Fruit fly (Drosophila melanogaster) whole organism, embryonic: ENCODE measurements around the gene CG6983.

Source experiments
- Abd-B ChIP-seq: fragments of 200-800 bp; sonication (Bioruptor generic); optimal IDR thresholded peaks from 2 replicates; lab custom pipeline; 2018; ENCODE audit warnings: missing biosample characterization, mild to moderate bottlenecking, missing genetic modification characterization, moderate library complexity
- Ada2b ChIP-seq: fragments of 200-800 bp; sonication (Bioruptor generic); IDR thresholded peaks from 2 replicates; pipeline ENCODE4 v1.3.6; 2022; ENCODE audit warnings: missing biosample characterization, missing genetic modification characterization
- Bgb ChIP-seq: fragments of 200-800 bp; sonication (Bioruptor generic); IDR thresholded peaks from 2 replicates; pipeline ENCODE4 v1.3.6; 2022; ENCODE audit warnings: missing biosample characterization, missing genetic modification characterization; ENCODE audit not compliant: partially characterized antibody
- CG1024 ChIP-seq: fragments of 200-800 bp; sonication (Bioruptor generic); IDR thresholded peaks from 2 replicates; pipeline ENCODE4 v1.3.6; 2022; ENCODE audit warnings: missing biosample characterization, missing genetic modification characterization
- CG10267 ChIP-seq: fragments of 200-800 bp; sonication (Bioruptor generic); optimal IDR thresholded peaks from 2 replicates; lab custom pipeline; 2018; ENCODE audit warnings: missing biosample characterization, mild to moderate bottlenecking, missing genetic modification characterization, moderate library complexity
- CG10979 ChIP-seq: fragments of 200-800 bp; sonication (Bioruptor generic); optimal IDR thresholded peaks from 2 replicates; lab custom pipeline; 2018; ENCODE audit warnings: missing biosample characterization, mild to moderate bottlenecking, missing genetic modification characterization, moderate library complexity
- CG11093 ChIP-seq: fragments of 200-800 bp; sonication (Bioruptor generic); IDR thresholded peaks from 3 replicates; pipeline ENCODE4 v1.3.6; 2022; ENCODE audit warnings: missing biosample characterization, missing genetic modification characterization
- CG13424 ChIP-seq: fragments of 200-800 bp; sonication (Bioruptor generic); optimal IDR thresholded peaks from 2 replicates; lab custom pipeline; 2019; ENCODE audit warnings: missing biosample characterization, mild to moderate bottlenecking, missing genetic modification characterization, moderate library complexity
- CG14014 ChIP-seq: fragments of 200-800 bp; sonication (Bioruptor generic); IDR thresholded peaks from 2 replicates; pipeline ENCODE4 v1.3.6; 2022; ENCODE audit warnings: missing biosample characterization, missing genetic modification characterization
- CG15269 ChIP-seq: fragments of 200-800 bp; sonication (Bioruptor generic); optimal IDR thresholded peaks from 2 replicates; lab custom pipeline; 2018; ENCODE audit warnings: missing biosample characterization, mild to moderate bottlenecking, missing genetic modification characterization, moderate library complexity
- CG16779 ChIP-seq: fragments of 200-800 bp; sonication (Bioruptor generic); IDR thresholded peaks from 2 replicates; pipeline ENCODE4 v1.3.6; 2022; ENCODE audit warnings: missing biosample characterization, missing genetic modification characterization
- CG17912 ChIP-seq: fragments of 200-800 bp; sonication (Bioruptor generic); optimal IDR thresholded peaks from 2 replicates; lab custom pipeline; 2018; ENCODE audit warnings: missing biosample characterization, mild to moderate bottlenecking, missing genetic modification characterization
- CG1832 ChIP-seq: fragments of 200-800 bp; sonication (Bioruptor generic); optimal IDR thresholded peaks from 2 replicates; lab custom pipeline; 2017; ENCODE audit warnings: missing biosample characterization, mild to moderate bottlenecking, missing genetic modification characterization, inconsistent platforms
- CG18476 ChIP-seq: fragments of 200-800 bp; sonication (Bioruptor generic); optimal IDR thresholded peaks from 2 replicates; lab custom pipeline; 2016; ENCODE audit warnings: missing biosample characterization, mild to moderate bottlenecking, missing genetic modification characterization
- CG2129 ChIP-seq: fragments of 200-800 bp; sonication (Bioruptor generic); IDR thresholded peaks from 2 replicates; pipeline ENCODE4 v1.3.6; 2022; ENCODE audit warnings: missing biosample characterization, missing genetic modification characterization; ENCODE audit not compliant: partially characterized antibody
- CG30020 ChIP-seq: fragments of 200-800 bp; optimal IDR thresholded peaks from 2 replicates; lab custom pipeline; 2019; ENCODE audit warnings: missing biosample characterization, mild to moderate bottlenecking, missing genetic modification characterization, moderate library complexity
- CG31224 ChIP-seq: fragments of 200-800 bp; sonication (Bioruptor generic); IDR thresholded peaks from 2 replicates; pipeline ENCODE4 v1.3.6; 2022; ENCODE audit warnings: missing biosample characterization, missing genetic modification characterization
- CG31365 ChIP-seq: fragments of 200-800 bp; sonication (Bioruptor generic); optimal IDR thresholded peaks from 2 replicates; lab custom pipeline; 2018; ENCODE audit warnings: missing biosample characterization, mild to moderate bottlenecking, missing genetic modification characterization
- CG33213 ChIP-seq: fragments of 200-800 bp; sonication (Bioruptor generic); optimal IDR thresholded peaks from 3 replicates; lab custom pipeline; 2016; ENCODE audit warnings: missing biosample characterization, missing genetic modification characterization
- CG34376 ChIP-seq: fragments of 200-800 bp; sonication (Bioruptor generic); optimal IDR thresholded peaks from 2 replicates; lab custom pipeline; 2018; ENCODE audit warnings: missing biosample characterization, mild to moderate bottlenecking, missing genetic modification characterization
- CG4360 ChIP-seq: fragments of 200-800 bp; sonication (Bioruptor generic); IDR thresholded peaks from 2 replicates; pipeline ENCODE4 v1.3.6; 2022; ENCODE audit warnings: missing biosample characterization, missing genetic modification characterization
- CG7745 ChIP-seq: fragments of 200-800 bp; sonication (Bioruptor generic); optimal IDR thresholded peaks from 2 replicates; lab custom pipeline; 2018; ENCODE audit warnings: missing biosample characterization, mild to moderate bottlenecking, missing genetic modification characterization, moderate library complexity
- CG7963 ChIP-seq: fragments of 200-800 bp; sonication (Bioruptor generic); IDR thresholded peaks from 3 replicates; pipeline ENCODE4 v1.3.6; 2022; ENCODE audit warnings: missing biosample characterization, missing genetic modification characterization; ENCODE audit not compliant: partially characterized antibody
- CG8281 ChIP-seq: fragments of 200-800 bp; sonication (Bioruptor generic); optimal IDR thresholded peaks from 2 replicates; lab custom pipeline; 2018; ENCODE audit warnings: missing biosample characterization, mild to moderate bottlenecking, missing genetic modification characterization, moderate library complexity
- CG9797 ChIP-seq: fragments of 200-800 bp; sonication (Bioruptor generic); optimal IDR thresholded peaks from 3 replicates; lab custom pipeline; 2018; ENCODE audit warnings: missing biosample characterization, mild to moderate bottlenecking, missing genetic modification characterization
- Camta ChIP-seq: fragments of 200-800 bp; sonication (Bioruptor generic); optimal IDR thresholded peaks from 2 replicates; lab custom pipeline; 2016; ENCODE audit warnings: missing biosample characterization, missing genetic modification characterization
- CkIIα-i1 ChIP-seq: fragments of 200-800 bp; sonication (Bioruptor generic); IDR thresholded peaks from 2 replicates; pipeline ENCODE4 v1.3.6; 2022; ENCODE audit warnings: missing biosample characterization, missing genetic modification characterization
- D19A ChIP-seq: fragments of 200-800 bp; optimal IDR thresholded peaks from 3 replicates; lab custom pipeline; 2019; ENCODE audit warnings: missing biosample characterization, mild to moderate bottlenecking, missing genetic modification characterization, moderate library complexity
- Dfd ChIP-seq, 2 experiments: fragments of >200 bp; optimal IDR thresholded peaks; 2 replicates each; lab custom pipeline; 2017; ENCODE audit warnings: missing biosample characterization in 2 of 2, missing genetic modification characterization in 2 of 2
- Doc3 ChIP-seq: fragments of 200-800 bp; sonication (Bioruptor generic); IDR thresholded peaks from 3 replicates; pipeline ENCODE4 v1.3.6; 2022; ENCODE audit warnings: missing biosample characterization, missing genetic modification characterization; ENCODE audit not compliant: partially characterized antibody
- Dref ChIP-seq: fragments of 200-800 bp; sonication (Bioruptor generic); IDR thresholded peaks from 2 replicates; pipeline ENCODE4 v1.3.6; 2022; ENCODE audit warnings: missing biosample characterization, missing genetic modification characterization
- HmgD ChIP-seq: fragments of 200-800 bp; sonication (Bioruptor generic); optimal IDR thresholded peaks from 3 replicates; lab custom pipeline; 2016; ENCODE audit warnings: missing biosample characterization, missing genetic modification characterization
- Lim3 ChIP-seq: fragments of 200-800 bp; sonication (Bioruptor generic); IDR thresholded peaks from 2 replicates; pipeline ENCODE4 v1.3.6; 2022; ENCODE audit warnings: missing biosample characterization, missing genetic modification characterization
- NFAT ChIP-seq: fragments of 200-800 bp; sonication (Bioruptor generic); IDR thresholded peaks from 2 replicates; pipeline ENCODE4 v1.3.6; 2022; ENCODE audit warnings: missing biosample characterization, missing genetic modification characterization
- Xrp1 ChIP-seq: fragments of 200-800 bp; sonication (Bioruptor generic); IDR thresholded peaks from 2 replicates; pipeline ENCODE4 v1.3.6; 2022; ENCODE audit warnings: missing biosample characterization, missing genetic modification characterization
- az2 ChIP-seq: fragments of 200-800 bp; sonication (Bioruptor generic); optimal IDR thresholded peaks from 3 replicates; lab custom pipeline; 2016; ENCODE audit warnings: missing biosample characterization, missing genetic modification characterization
- eve ChIP-seq, 2 experiments: fragments of >200 bp; optimal IDR thresholded peaks; 2 replicates each; lab custom pipeline; 2017; ENCODE audit warnings: missing biosample characterization in 2 of 2, missing genetic modification characterization in 2 of 2
- fd96Cb ChIP-seq: fragments of 200-800 bp; sonication (Bioruptor generic); optimal IDR thresholded peaks from 2 replicates; lab custom pipeline; 2018; ENCODE audit warnings: missing biosample characterization, mild to moderate bottlenecking, missing genetic modification characterization, moderate library complexity
- gce ChIP-seq: fragments of 200-800 bp; sonication (Bioruptor generic); IDR thresholded peaks from 3 replicates; pipeline ENCODE4 v1.3.6; 2022; ENCODE audit warnings: missing biosample characterization, missing genetic modification characterization
- gcm2 ChIP-seq: fragments of 200-800 bp; sonication (Bioruptor generic); optimal IDR thresholded peaks from 2 replicates; lab custom pipeline; 2016; ENCODE audit warnings: missing biosample characterization, missing genetic modification characterization
- gem ChIP-seq: fragments of 200-800 bp; sonication (Bioruptor generic); optimal IDR thresholded peaks from 2 replicates; lab custom pipeline; 2019; ENCODE audit warnings: missing biosample characterization, mild to moderate bottlenecking, missing genetic modification characterization, moderate library complexity
- nerfin-1 ChIP-seq: fragments of 200-800 bp; sonication (Bioruptor generic); optimal IDR thresholded peaks from 3 replicates; lab custom pipeline; 2019; ENCODE audit warnings: missing biosample characterization, mild to moderate bottlenecking, missing genetic modification characterization, moderate library complexity
- repo ChIP-seq: fragments of 200-800 bp; sonication (Bioruptor generic); optimal IDR thresholded peaks from 2 replicates; lab custom pipeline; 2016; ENCODE audit warnings: missing biosample characterization, missing genetic modification characterization
- row ChIP-seq: fragments of 200-800 bp; sonication (Bioruptor generic); IDR thresholded peaks from 3 replicates; pipeline ENCODE4 v1.3.6; 2022; ENCODE audit warnings: missing biosample characterization, missing genetic modification characterization
- sd ChIP-seq: fragments of 200-800 bp; sonication (Bioruptor generic); optimal IDR thresholded peaks from 3 replicates; lab custom pipeline; 2018; ENCODE audit warnings: missing biosample characterization, mild to moderate bottlenecking, missing genetic modification characterization, moderate library complexity
- sens ChIP-seq: fragments of 200-800 bp; sonication (Bioruptor generic); peaks from one replicate; lab custom pipeline; 2016; ENCODE audit warnings: missing biosample characterization, missing genetic modification characterization

The CG6983 gene

dm6 chr3L:8440771-8441549 is 8.2 kb downstream of the CG6983 start (continued):
- TF ChIP-seq Ada2b (GFP tag; lab: Robert Waterston, UW) (peak; percentile 60), Camta (GFP tag; lab: Kevin White, UChicago) (peak; percentile 19), Doc3 (GFP tag; lab: Robert Waterston, UW) (no peak)

DNA sequence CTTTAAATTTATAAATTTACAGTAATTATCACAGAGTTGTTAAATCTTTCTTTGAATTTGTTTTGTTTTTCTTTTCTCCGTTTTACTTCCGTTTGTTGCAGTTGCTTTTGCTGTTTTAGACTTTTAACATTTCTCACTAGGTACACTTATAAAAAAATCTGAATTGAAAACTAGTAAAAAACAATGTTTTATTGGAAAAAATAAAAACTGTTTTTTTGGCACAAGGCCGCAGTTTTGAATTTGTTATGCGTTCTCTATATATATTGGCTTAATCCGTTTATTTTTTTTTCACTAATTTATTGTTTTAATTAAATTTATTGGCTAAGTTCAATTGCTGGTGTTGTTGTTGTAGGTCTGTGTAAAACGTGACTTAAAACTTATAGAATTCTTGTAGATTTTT is 9.1 kb downstream of the CG6983 start:
- peak; percentile 7; the same call in 1 of the 2 replicates for TF ChIP-seq Xrp1
- peak; percentile 53 for TF ChIP-seq gem (tag; lab: Kevin White, UChicago)
- peak; percentile 4 for TF ChIP-seq CG10979 (tag; lab: Kevin White, UChicago)
- TF ChIP-seq sd (tag; lab: Kevin White, UChicago): no peak
- TF ChIP-seq nerfin-1 (tag; lab: Kevin White, UChicago): no peak
- no peak for TF ChIP-seq CG18476 (GFP tag; lab: Kevin White, UChicago)
- peak; percentile 10; the same call in 1 of the 3 replicates for TF ChIP-seq CG11093 (GFP tag; lab: Robert Waterston, UW)
- TF ChIP-seq CkIIα-i1: no peak
- peak; percentile 11 for TF ChIP-seq az2 (GFP tag; lab: Kevin White, UChicago)
- peak; percentile 17; the same call in 1 of the 3 replicates for TF ChIP-seq row (GFP tag; lab: Robert Waterston, UW)
- TF ChIP-seq fd96Cb (tag; lab: Kevin White, UChicago): peak; percentile 33
- peak; percentile 74 for TF ChIP-seq sens (GFP tag; lab: Kevin White, UChicago)

- no peak for TF ChIP-seq CG2129 (GFP tag; lab: Robert Waterston, UW)
- TF ChIP-seq CG1024 (GFP tag; lab: Robert Waterston, UW): no peak
- TF ChIP-seq CG15269: no peak
- peak in 1 of 2 experiments; percentile 78 for TF ChIP-seq Dfd (GFP tag; optimal IDR thresholded peaks at IDR 0.05; lab: Kevin White, UChicago)
- no peak for TF ChIP-seq Abd-B
- TF ChIP-seq gcm2 (GFP tag; lab: Kevin White, UChicago): no peak
- no peak for TF ChIP-seq CG7745
- TF ChIP-seq gce: no peak
- peak; percentile 72 for TF ChIP-seq CG4360 (GFP tag; lab: Robert Waterston, UW)
- TF ChIP-seq CG30020: no peak
- no peak for TF ChIP-seq HmgD (GFP tag; lab: Kevin White, UChicago)
- no peak for TF ChIP-seq Dref (GFP tag; lab: Robert Waterston, UW)
- TF ChIP-seq CG14014 (GFP tag; lab: Robert Waterston, UW): 0 out of 2 replicates have a peak, but pooled peaks have one; percentile 15
- no peak for TF ChIP-seq sd (tag; lab: Kevin White, UChicago)
- TF ChIP-seq CG10267 (tag; lab: Kevin White, UChicago): no peak
- no peak for TF ChIP-seq Lim3 (GFP tag; lab: Robert Waterston, UW)
- TF ChIP-seq CG34376 (GFP tag; lab: Kevin White, UChicago): no peak
- no peak for TF ChIP-seq CG13424 (tag; lab: Kevin White, UChicago)
- TF ChIP-seq, all 482 proteins: peak for 3
Observed at dm6 chr3L:8437583-8437982, 11.6 kb downstream of the CG6983 start.

DNA sequence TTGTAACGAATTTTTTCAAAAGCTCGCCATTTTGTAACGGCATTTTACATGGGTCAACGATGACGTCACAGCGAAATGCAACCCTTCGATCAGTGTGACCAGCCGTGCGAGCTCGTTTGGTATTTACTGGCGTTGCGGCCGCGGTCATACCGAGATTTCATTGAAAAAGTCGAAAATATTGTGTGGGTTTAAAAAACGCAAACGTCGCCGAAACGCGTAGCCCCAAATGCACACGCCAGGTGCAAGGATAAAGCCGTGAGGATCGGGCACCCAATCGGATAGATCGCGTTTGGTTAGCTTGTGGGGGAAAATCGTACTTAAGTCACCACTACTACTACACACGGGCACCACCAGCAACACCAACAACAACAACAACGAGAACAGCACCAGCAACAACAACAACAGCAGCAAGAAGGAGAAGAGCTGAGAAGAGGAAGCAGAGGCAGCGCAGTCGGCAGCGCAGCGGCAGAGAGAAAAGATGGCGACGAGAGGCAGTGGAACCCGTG is 24.3 kb downstream of the CG6983 start, which contains the start of gene Cbl:
Gene Cbl (plus strand): TSS at position 124 of the 506 bp plus-strand sequence.
- TF ChIP-seq Bgb (GFP tag; lab: Robert Waterston, UW) (peak; percentile 49; the same call in 1 of the 2 replicates), CG8281 (tag; lab: Kevin White, UChicago) (no peak), CG1832 (no peak), repo (peak; percentile 26), CG31224 (GFP tag; lab: Robert Waterston, UW) (no peak), CG9797 (GFP tag; lab: Kevin White, UChicago) (peak; percentile 97), CG31365 (peak; percentile 12), D19A (no peak), CG16779 (GFP tag; lab: Robert Waterston, UW) (no peak), CG7963 (GFP tag; lab: Robert Waterston, UW) (no peak), CG33213 (GFP tag; lab: Kevin White, UChicago) (peak; percentile 68), NFAT (GFP tag; lab: Robert Waterston, UW) (no peak), CG17912 (GFP tag; lab: Kevin White, UChicago) (peak; percentile 46), eve (GFP tag; optimal IDR thresholded peaks at IDR 0.05; lab: Kevin White, UChicago) (no peak)
